Fruit fly (Drosophila melanogaster): ENCODE results near the gene CG33257.

CG33257 gene

DNA sequence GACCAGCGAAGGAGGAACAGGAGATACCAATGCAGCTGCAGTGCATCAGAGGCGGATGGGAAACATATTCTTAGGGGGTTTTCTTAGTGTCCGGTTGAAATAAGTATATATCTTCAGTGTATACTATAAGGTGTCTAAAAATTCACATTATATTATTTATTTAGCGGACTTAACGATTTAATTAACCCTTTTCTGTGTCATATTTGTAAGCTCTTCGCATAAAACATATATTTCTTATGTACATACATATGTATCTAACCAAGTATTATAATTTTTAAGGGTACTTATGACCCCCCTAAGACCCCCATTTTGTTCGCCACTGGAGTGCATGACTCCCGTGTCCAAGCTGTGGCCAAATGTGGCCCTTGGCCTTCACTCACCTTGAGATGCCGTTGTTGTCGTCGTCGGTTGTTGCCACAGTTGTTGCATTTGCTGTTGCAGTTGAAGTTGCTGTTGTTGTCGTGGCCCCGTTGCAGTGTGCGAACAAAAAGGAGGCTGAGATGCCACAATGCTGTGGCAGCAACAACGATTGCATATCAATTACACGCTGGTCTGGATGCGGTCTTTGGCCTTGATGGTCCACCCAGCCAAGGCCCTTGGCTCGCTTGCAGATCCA, 15.2 kb downstream of the CG33257 start (continued):
- TF ChIP-seq CG11247 (GFP tag; IDR thresholded peaks at IDR 0.05): no peak
- no peak for TF ChIP-seq HmgZ (tag; optimal IDR thresholded peaks at IDR 0.05)
- no peak for TF ChIP-seq sr (GFP tag; IDR thresholded peaks at IDR 0.05)
- TF ChIP-seq da (GFP tag; optimal IDR thresholded peaks at IDR 0.05): no peak
- peak in 1 of 2 experiments; percentile 89 for TF ChIP-seq bsh (GFP tag; optimal IDR thresholded peaks at IDR 0.05)
- no peak for TF ChIP-seq jumu (GFP tag; optimal IDR thresholded peaks at IDR 0.05)
- no peak for TF ChIP-seq exex (tag; optimal IDR thresholded peaks at IDR 0.05)
- TF ChIP-seq danr (GFP tag; IDR thresholded peaks at IDR 0.05): no peak
- no peak for TF ChIP-seq al (GFP tag; IDR thresholded peaks at IDR 0.05)
- TF ChIP-seq Lhr (GFP tag; optimal IDR thresholded peaks at IDR 0.05): no peak
- TF ChIP-seq twi (tag; optimal IDR thresholded peaks at IDR 0.05): no peak
- TF ChIP-seq CG43689 (GFP tag; IDR thresholded peaks at IDR 0.05): no peak
- TF ChIP-seq CG4424 (GFP tag; optimal IDR thresholded peaks at IDR 0.05): no peak
- TF ChIP-seq nom (GFP tag; optimal IDR thresholded peaks at IDR 0.05): peak; percentile 94
- TF ChIP-seq oc (tag; optimal IDR thresholded peaks at IDR 0.05): no peak
- no peak for TF ChIP-seq Dip3 (GFP tag; optimal IDR thresholded peaks at IDR 0.05)
- TF ChIP-seq H15 (GFP tag; IDR thresholded peaks at IDR 0.05): no peak
- 0 out of 2 replicates have a peak, but pooled peaks have one; percentile 12 for TF ChIP-seq CG9932 (GFP tag; IDR thresholded peaks at IDR 0.05)
- TF ChIP-seq otp (GFP tag; IDR thresholded peaks at IDR 0.05): no peak
- TF ChIP-seq fru (optimal IDR thresholded peaks at IDR 0.05): no peak
- 0 out of 3 replicates have a peak, but pooled peaks have one; percentile 28 for TF ChIP-seq hb (GFP tag; IDR thresholded peaks at IDR 0.05; ENCODE audit: partially characterized antibody)
- no peak for TF ChIP-seq CG18262 (tag; optimal IDR thresholded peaks at IDR 0.05)
- TF ChIP-seq tin (GFP tag; optimal IDR thresholded peaks at IDR 0.05): no peak
- no peak for TF ChIP-seq ewg (GFP tag; optimal IDR thresholded peaks at IDR 0.05)
- TF ChIP-seq zfh2 (GFP tag; optimal IDR thresholded peaks at IDR 0.05): no peak
- TF ChIP-seq CG4854 (GFP tag; optimal IDR thresholded peaks at IDR 0.05): no peak
- no peak for TF ChIP-seq CG18764 (GFP tag; optimal IDR thresholded peaks at IDR 0.05)
- TF ChIP-seq Chrac-16 (GFP tag; optimal IDR thresholded peaks at IDR 0.05): no peak
- TF ChIP-seq Rx (GFP tag; IDR thresholded peaks at IDR 0.05): no peak
- TF ChIP-seq Dp (GFP tag; optimal IDR thresholded peaks at IDR 0.05): no peak
- TF ChIP-seq unc-4 (GFP tag; IDR thresholded peaks at IDR 0.05; ENCODE audit: partially characterized antibody): no peak
- TF ChIP-seq grn (GFP tag; optimal IDR thresholded peaks at IDR 0.05): no peak
- TF ChIP-seq CG11085 (GFP tag; IDR thresholded peaks at IDR 0.05): no peak
- TF ChIP-seq mam (GFP tag; optimal IDR thresholded peaks at IDR 0.05): no peak

DNA sequence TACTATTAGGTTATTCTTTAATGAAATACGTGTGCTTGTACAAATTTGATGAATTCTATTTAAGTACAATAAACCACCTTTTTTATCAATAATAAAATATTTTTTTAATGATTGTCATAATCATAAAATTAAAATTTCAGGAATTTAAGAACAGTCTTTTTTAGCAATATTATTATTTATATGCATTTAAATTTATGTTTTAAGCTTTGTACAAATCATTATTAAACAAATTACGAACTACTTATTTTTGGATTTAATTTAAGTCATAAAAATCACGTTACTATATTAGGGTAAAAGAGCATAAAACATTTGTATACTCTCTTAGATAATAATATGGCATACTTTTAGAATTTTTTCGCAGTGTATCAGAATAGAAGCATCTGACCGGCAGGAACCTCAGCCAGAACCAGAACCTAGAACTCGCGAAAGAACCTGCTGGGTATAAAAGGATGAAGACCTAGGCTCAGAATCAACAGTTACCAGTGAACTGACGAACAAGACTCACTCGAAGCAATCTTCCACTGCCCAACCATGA, 16.1 kb downstream of the CG33257 start, which contains the start of gene Cpr72Ea:
Gene Cpr72Ea (plus strand): TSS at position 485 of the 535 bp plus-strand sequence.
- no peak for TF ChIP-seq CG10274 (GFP tag; optimal IDR thresholded peaks at IDR 0.05)
- TF ChIP-seq CG8359 (GFP tag; optimal IDR thresholded peaks at IDR 0.05; ENCODE audit: borderline replicate concordance): no peak
- no peak for TF ChIP-seq CG9817 (tag; optimal IDR thresholded peaks at IDR 0.05)
- no peak for TF ChIP-seq stwl (tag; optimal IDR thresholded peaks at IDR 0.05)
- no peak for TF ChIP-seq CG34376 (GFP tag; optimal IDR thresholded peaks at IDR 0.05)
- TF ChIP-seq CG4617 (GFP tag; optimal IDR thresholded peaks at IDR 0.05; ENCODE audit: borderline replicate concordance): no peak
- no peak for TF ChIP-seq CG4820 (GFP tag; optimal IDR thresholded peaks at IDR 0.05)
- no peak for TF ChIP-seq br (optimal IDR thresholded peaks at IDR 0.05)
- TF ChIP-seq CG8944 (GFP tag; optimal IDR thresholded peaks at IDR 0.05): no peak
- no peak for TF ChIP-seq CG3726 (GFP tag; IDR thresholded peaks at IDR 0.05)
- TF ChIP-seq esg (GFP tag; conservative IDR thresholded peaks at IDR 0.05): no peak
- no peak for TF ChIP-seq Chrac-16 (GFP tag; optimal IDR thresholded peaks at IDR 0.05)
